Fruit fly (Drosophila melanogaster) whole organism, embryonic: ENCODE measurements around the gene CG11131.

ENCODE experiments used
- Atf-2 ChIP-seq: fragments of 200-800 bp; sonication (Bioruptor generic); optimal IDR thresholded peaks from 2 replicates; lab custom pipeline; 2016; ENCODE audit warnings: missing biosample characterization, missing genetic modification characterization
- B-H1 ChIP-seq: fragments of 200-800 bp; sonication (Bioruptor generic); IDR thresholded peaks from 3 replicates; pipeline ENCODE4 v1.3.6; 2022; ENCODE audit warnings: missing biosample characterization, missing genetic modification characterization
- CG1024 ChIP-seq: fragments of 200-800 bp; sonication (Bioruptor generic); IDR thresholded peaks from 2 replicates; pipeline ENCODE4 v1.3.6; 2022; ENCODE audit warnings: missing biosample characterization, missing genetic modification characterization
- CG11247 ChIP-seq: fragments of 200-800 bp; sonication (Bioruptor generic); IDR thresholded peaks from 2 replicates; pipeline ENCODE4 v1.3.6; 2022; ENCODE audit warnings: missing biosample characterization, missing genetic modification characterization
- CG11723 ChIP-seq: fragments of 200-800 bp; sonication (Bioruptor generic); optimal IDR thresholded peaks from 2 replicates; lab custom pipeline; 2017; ENCODE audit warnings: missing biosample characterization, mild to moderate bottlenecking, missing genetic modification characterization
- CG12219 ChIP-seq: fragments of 200-800 bp; sonication (Bioruptor generic); optimal IDR thresholded peaks from 3 replicates; lab custom pipeline; 2018; ENCODE audit warnings: missing biosample characterization, mild to moderate bottlenecking, missing genetic modification characterization
- CG12299 ChIP-seq: fragments of 200-800 bp; sonication (Bioruptor generic); optimal IDR thresholded peaks from 2 replicates; lab custom pipeline; 2018; ENCODE audit warnings: missing biosample characterization, mild to moderate bottlenecking, missing genetic modification characterization
- CG12391 ChIP-seq: fragments of 200-800 bp; sonication (Bioruptor generic); optimal IDR thresholded peaks from 3 replicates; lab custom pipeline; 2018; ENCODE audit warnings: missing biosample characterization, mild to moderate bottlenecking, missing genetic modification characterization, moderate library complexity
- CG14710 ChIP-seq: fragments of 200-800 bp; sonication (Bioruptor generic); optimal IDR thresholded peaks from 3 replicates; lab custom pipeline; 2019; ENCODE audit warnings: missing biosample characterization, mild to moderate bottlenecking, missing genetic modification characterization, moderate library complexity
- CG15479 ChIP-seq: fragments of 200-800 bp; sonication (Bioruptor generic); optimal IDR thresholded peaks from 3 replicates; lab custom pipeline; 2019; ENCODE audit warnings: missing biosample characterization, mild to moderate bottlenecking, missing genetic modification characterization, moderate library complexity
- CG17385 ChIP-seq: fragments of 200-800 bp; sonication (Bioruptor generic); optimal IDR thresholded peaks from 3 replicates; lab custom pipeline; 2018; ENCODE audit warnings: missing biosample characterization, mild to moderate bottlenecking, missing genetic modification characterization
- CG2199 ChIP-seq: fragments of 200-800 bp; sonication (Bioruptor generic); IDR thresholded peaks from 3 replicates; pipeline ENCODE4 v1.3.6; 2022; ENCODE audit warnings: missing biosample characterization, missing genetic modification characterization
- CG31224 ChIP-seq: fragments of 200-800 bp; sonication (Bioruptor generic); IDR thresholded peaks from 2 replicates; pipeline ENCODE4 v1.3.6; 2022; ENCODE audit warnings: missing biosample characterization, missing genetic modification characterization
- CG32772 ChIP-seq: fragments of 200-800 bp; sonication (Bioruptor generic); IDR thresholded peaks from 2 replicates; pipeline ENCODE4 v1.3.6; 2022; ENCODE audit warnings: missing biosample characterization, missing genetic modification characterization
- CG6254 ChIP-seq: fragments of 200-800 bp; sonication (Bioruptor generic); optimal IDR thresholded peaks from 3 replicates; lab custom pipeline; 2017; ENCODE audit warnings: mild to moderate bottlenecking, missing biosample characterization, missing genetic modification reagents, missing genetic modification characterization
- CG8281 ChIP-seq: fragments of 200-800 bp; sonication (Bioruptor generic); optimal IDR thresholded peaks from 2 replicates; lab custom pipeline; 2018; ENCODE audit warnings: missing biosample characterization, mild to moderate bottlenecking, missing genetic modification characterization, moderate library complexity
- CG8478 ChIP-seq: fragments of >200 bp; optimal IDR thresholded peaks from 2 replicates; lab custom pipeline; 2018
- CG9609 ChIP-seq: fragments of 200-800 bp; sonication (Bioruptor generic); optimal IDR thresholded peaks from 3 replicates; lab custom pipeline; 2016; ENCODE audit warnings: missing biosample characterization, missing genetic modification characterization
- D ChIP-seq, 2 experiments: fragments of 200-800 bp in 1 of 2; fragments of >200 bp in 1 of 2; sonication (Bioruptor generic) in 1 of 2; optimal IDR thresholded peaks; 2 replicates in 1 of 2; 3 replicates in 1 of 2; lab custom pipeline; 2017; ENCODE audit warnings: mild to moderate bottlenecking in 1 of 2, missing biosample characterization in 1 of 2, missing genetic modification characterization in 1 of 2, missing genetic modification reagents in 1 of 2
- D19B ChIP-seq: fragments of 200-800 bp; sonication (Bioruptor generic); optimal IDR thresholded peaks from 2 replicates; lab custom pipeline; 2017; ENCODE audit warnings: missing biosample characterization, mild to moderate bottlenecking, missing genetic modification characterization
- Dad ChIP-seq: fragments of 200-800 bp; sonication (Bioruptor generic); optimal IDR thresholded peaks from 3 replicates; lab custom pipeline; 2016; ENCODE audit warnings: missing biosample characterization, missing genetic modification characterization
- Hmr ChIP-seq: fragments of 200-800 bp; sonication (Bioruptor generic); optimal IDR thresholded peaks from 3 replicates; lab custom pipeline; 2017; ENCODE audit warnings: mild to moderate bottlenecking, missing biosample characterization, missing genetic modification reagents, missing genetic modification characterization
- Hr78 ChIP-seq, 2 experiments: fragments of 200-800 bp in 1 of 2; fragments of >200 bp in 1 of 2; sonication (Bioruptor generic) in 1 of 2; optimal IDR thresholded peaks; 2 replicates each; lab custom pipeline; 2017 to 2019; ENCODE audit warnings: missing biosample characterization in 2 of 2, missing genetic modification characterization in 2 of 2, mild to moderate bottlenecking in 1 of 2, moderate library complexity in 1 of 2
- Med ChIP-seq: fragments of 200-800 bp; sonication (Bioruptor generic); peaks from one replicate; lab custom pipeline; 2016; ENCODE audit warnings: missing biosample characterization, missing genetic modification characterization, mild to moderate bottlenecking, inconsistent platforms, moderate library complexity
- Neu2 ChIP-seq: fragments of 200-800 bp; sonication (Bioruptor generic); optimal IDR thresholded peaks from 3 replicates; lab custom pipeline; 2016; ENCODE audit warnings: missing biosample characterization, missing genetic modification characterization, borderline replicate concordance
- Trl ChIP-seq, 3 experiments: fragments of >200 bp in 2 of 3; fragments of 200-800 bp in 1 of 3; sonication (Bioruptor generic) in 1 of 3; optimal IDR thresholded peaks; 2 replicates in 1 of 3; 3 replicates in 2 of 3; lab custom pipeline; 2016 to 2017; ENCODE audit warnings: missing biosample characterization in 1 of 3, missing genetic modification characterization in 1 of 3
- Usf ChIP-seq: fragments of 200-800 bp; sonication (Bioruptor generic); optimal IDR thresholded peaks from 2 replicates; lab custom pipeline; 2017; ENCODE audit warnings: missing genotype, missing biosample characterization, missing genetic modification characterization
- bab2 ChIP-seq: fragments of 200-800 bp; sonication (Bioruptor generic); optimal IDR thresholded peaks from 2 replicates; lab custom pipeline; 2016; ENCODE audit warnings: missing biosample characterization, missing genetic modification characterization
- cg ChIP-seq: fragments of 200-800 bp; sonication (Bioruptor generic); optimal IDR thresholded peaks from 3 replicates; lab custom pipeline; 2019; ENCODE audit warnings: missing biosample characterization, mild to moderate bottlenecking, missing genetic modification characterization, moderate library complexity
- chinmo ChIP-seq: fragments of 200-800 bp; sonication (Bioruptor generic); IDR thresholded peaks from 4 replicates; pipeline ENCODE4 v1.3.6; 2022; ENCODE audit warnings: missing biosample characterization, missing genetic modification characterization; ENCODE audit not compliant: partially characterized antibody
- crol ChIP-seq: fragments of 200-800 bp; sonication (Bioruptor generic); IDR thresholded peaks from 2 replicates; pipeline ENCODE4 v1.3.6; 2022; ENCODE audit warnings: missing biosample characterization, missing genetic modification characterization
- crp ChIP-seq, 2 experiments: fragments of 200-800 bp; sonication (Bioruptor generic); optimal IDR thresholded peaks; 2 replicates in 1 of 2; 3 replicates in 1 of 2; lab custom pipeline; 2017; ENCODE audit warnings: missing biosample characterization in 2 of 2, missing genetic modification characterization in 2 of 2, mild to moderate bottlenecking in 1 of 2, moderate library complexity in 1 of 2
- fd96Cb ChIP-seq: fragments of 200-800 bp; sonication (Bioruptor generic); optimal IDR thresholded peaks from 2 replicates; lab custom pipeline; 2018; ENCODE audit warnings: missing biosample characterization, mild to moderate bottlenecking, missing genetic modification characterization, moderate library complexity
- gsb-n ChIP-seq: fragments of 200-800 bp; sonication (Bioruptor generic); optimal IDR thresholded peaks from 3 replicates; lab custom pipeline; 2018; ENCODE audit warnings: missing biosample characterization, mild to moderate bottlenecking, missing genetic modification characterization
- nerfin-1 ChIP-seq: fragments of 200-800 bp; sonication (Bioruptor generic); optimal IDR thresholded peaks from 3 replicates; lab custom pipeline; 2019; ENCODE audit warnings: missing biosample characterization, mild to moderate bottlenecking, missing genetic modification characterization, moderate library complexity
- nom ChIP-seq: fragments of 200-800 bp; sonication (Bioruptor generic); optimal IDR thresholded peaks from 2 replicates; lab custom pipeline; 2017; ENCODE audit warnings: missing biosample characterization, missing genetic modification characterization, mild to moderate bottlenecking, moderate library complexity, missing genetic modification reagents
- otp ChIP-seq: fragments of 200-800 bp; sonication (Bioruptor generic); IDR thresholded peaks from 3 replicates; pipeline ENCODE4, ENCODE4 v1.3.6; 2022; ENCODE audit warnings: missing biosample characterization, missing genetic modification characterization
- pros ChIP-seq: fragments of 200-800 bp; sonication (Bioruptor generic); optimal IDR thresholded peaks from 3 replicates; lab custom pipeline; 2019; ENCODE audit warnings: missing biosample characterization, mild to moderate bottlenecking, missing genetic modification characterization, moderate library complexity
- sc ChIP-seq, 3 experiments: fragments of >200 bp in 2 of 3; fragments of 200-800 bp in 1 of 3; sonication (Bioruptor generic) in 1 of 3; optimal IDR thresholded peaks; 2 replicates in 2 of 3; 3 replicates in 1 of 3; lab custom pipeline; 2017; ENCODE audit warnings: mild to moderate bottlenecking in 1 of 3, missing biosample characterization in 1 of 3, missing genetic modification characterization in 1 of 3, missing genetic modification reagents in 1 of 3
- scrt ChIP-seq: fragments of 200-800 bp; sonication (Bioruptor generic); optimal IDR thresholded peaks from 2 replicates; lab custom pipeline; 2018; ENCODE audit warnings: missing biosample characterization, mild to moderate bottlenecking, missing genetic modification characterization, moderate library complexity
- sima ChIP-seq: fragments of 200-800 bp; sonication (Bioruptor generic); optimal IDR thresholded peaks from 2 replicates; lab custom pipeline; 2016; ENCODE audit warnings: missing biosample characterization, missing genetic modification characterization
- sna ChIP-seq: fragments of 200-800 bp; sonication (Bioruptor generic); IDR thresholded peaks from 2 replicates; pipeline ENCODE4 v1.3.6; 2022; ENCODE audit warnings: missing biosample characterization, missing genetic modification characterization; ENCODE audit not compliant: partially characterized antibody
- sqz ChIP-seq: fragments of 200-800 bp; sonication (Bioruptor generic); optimal IDR thresholded peaks from 3 replicates; lab custom pipeline; 2018; ENCODE audit warnings: missing biosample characterization, mild to moderate bottlenecking, missing genetic modification characterization
- stwl ChIP-seq: fragments of 200-800 bp; sonication (Bioruptor generic); optimal IDR thresholded peaks from 3 replicates; lab custom pipeline; 2018; ENCODE audit warnings: missing biosample characterization, mild to moderate bottlenecking, missing genetic modification characterization, moderate library complexity
- tin ChIP-seq: fragments of 200-800 bp; sonication (Bioruptor generic); optimal IDR thresholded peaks from 3 replicates; lab custom pipeline; 2016; ENCODE audit warnings: missing biosample characterization, missing genetic modification characterization
- usp ChIP-seq: fragments of >200 bp; optimal IDR thresholded peaks from 2 replicates; lab custom pipeline; 2017; ENCODE audit warnings: missing biosample characterization, missing genetic modification characterization

The CG11131 gene

dm6 chr3L:22901612-22902011, 3.1 kb downstream of the CG11131 start, which contains the start of gene BoYb:
Gene BoYb (plus strand): TSS chr3L:22901912.
- TF ChIP-seq CG17385 (no peak), CG8281 (tag; lab: Kevin White, UChicago) (no peak), CG31224 (GFP tag; lab: Robert Waterston, UW) (no peak), Hmr (GFP tag; lab: Kevin White, UChicago) (no peak), sqz (GFP tag; lab: Kevin White, UChicago) (no peak), CG9609 (GFP tag; lab: Kevin White, UChicago) (no peak), gsb-n (tag; lab: Kevin White, UChicago) (no peak), bab2 (GFP tag; lab: Kevin White, UChicago) (no peak), stwl (tag; lab: Kevin White, UChicago) (no peak), CG32772 (GFP tag; lab: Robert Waterston, UW) (no peak), CG1024 (GFP tag; lab: Robert Waterston, UW) (no peak)

dm6 chr3L:22909325-22909904, 10.9 kb downstream of the CG11131 start:
- TF ChIP-seq sima (GFP tag; lab: Kevin White, UChicago) (no peak), CG15479 (GFP tag; lab: Kevin White, UChicago) (peak; percentile 46), Med (no peak), Atf-2 (GFP tag; lab: Kevin White, UChicago) (no peak), CG8478 (lab: Kevin White, UChicago) (peak; percentile 44), B-H1 (GFP tag; lab: Robert Waterston, UW) (no peak), cg (GFP tag; lab: Kevin White, UChicago) (peak; percentile 13), CG12219 (GFP tag; lab: Kevin White, UChicago) (no peak), Dad (GFP tag; lab: Kevin White, UChicago) (no peak), Usf (GFP tag; lab: Kevin White, UChicago) (no peak), Hr78 (GFP tag; optimal IDR thresholded peaks at IDR 0.05; lab: Kevin White, UChicago) (no peak), D19B (GFP tag; lab: Kevin White, UChicago) (no peak), chinmo (0 out of 4 replicates have a peak, but pooled peaks have one; percentile 51), crp (GFP tag; optimal IDR thresholded peaks at IDR 0.05; lab: Kevin White, UChicago) (no peak), nerfin-1 (tag; lab: Kevin White, UChicago) (peak; percentile 33), D (optimal IDR thresholded peaks at IDR 0.05; lab: Kevin White, UChicago) (peak; percentile 43), D (GFP tag; optimal IDR thresholded peaks at IDR 0.05; lab: Kevin White, UChicago) (no peak), sc (optimal IDR thresholded peaks at IDR 0.05; lab: Kevin White, UChicago) (no peak), sc (GFP tag; optimal IDR thresholded peaks at IDR 0.05; lab: Kevin White, UChicago) (no peak), sna (GFP tag; lab: Robert Waterston, UW) (0 out of 2 replicates have a peak, but pooled peaks have one; percentile 17), usp (GFP tag; lab: Kevin White, UChicago) (no peak), CG14710 (tag; lab: Kevin White, UChicago) (no peak), CG2199 (GFP tag; lab: Robert Waterston, UW) (peak; percentile 59; the same call in 1 of the 3 replicates), Trl (optimal IDR thresholded peaks at IDR 0.05; lab: Kevin White, UChicago) (peak; percentile 13 to 41), Trl (GFP tag; optimal IDR thresholded peaks at IDR 0.05; lab: Kevin White, UChicago) (no peak), CG6254 (no peak), otp (GFP tag; lab: Robert Waterston, UW) (no peak), CG12391 (tag; lab: Kevin White, UChicago) (no peak), pros (peak; percentile 59), scrt (GFP tag; lab: Kevin White, UChicago) (peak; percentile 95), CG11723 (GFP tag; lab: Kevin White, UChicago) (no peak), fd96Cb (tag; lab: Kevin White, UChicago) (no peak), Neu2 (GFP tag; lab: Kevin White, UChicago) (peak; percentile 26), CG12299 (tag; lab: Kevin White, UChicago) (no peak), tin (GFP tag; lab: Kevin White, UChicago) (no peak), nom (no peak), crol (peak; percentile 74), CG11247 (GFP tag; lab: Robert Waterston, UW) (no peak)
